Fruit fly (Drosophila melanogaster) whole organism, prepupa: ENCODE measurements around the gene yata.

ENCODE experiments used
- CG11902 ChIP-seq: fragments of 200-800 bp; sonication (Bioruptor generic); optimal IDR thresholded peaks from 3 replicates; lab custom pipeline; 2016; ENCODE audit warnings: missing biosample characterization, missing genetic modification characterization
- Eip75B ChIP-seq: fragments of 200-800 bp; sonication (Bioruptor generic); optimal IDR thresholded peaks from 3 replicates; lab custom pipeline; 2016; ENCODE audit warnings: missing biosample characterization, missing genetic modification characterization
- Eip93F ChIP-seq: fragments of 200-800 bp; sonication (Bioruptor generic); optimal IDR thresholded peaks from 2 replicates; lab custom pipeline; 2016; ENCODE audit warnings: missing biosample characterization, mild to moderate bottlenecking, missing genetic modification characterization
- Gug ChIP-seq: fragments of 200-800 bp; sonication (Bioruptor generic); IDR thresholded peaks from 2 replicates; pipeline ENCODE4 v1.3.6; 2022; ENCODE audit warnings: missing biosample characterization, missing genetic modification characterization
- OdsH ChIP-seq: fragments of 200-800 bp; sonication (Bioruptor generic); optimal IDR thresholded peaks from 3 replicates; lab custom pipeline; 2016; ENCODE audit warnings: missing biosample characterization, missing genetic modification characterization
- Sox102F ChIP-seq: fragments of 200-800 bp; sonication (Bioruptor generic); optimal IDR thresholded peaks from 2 replicates; lab custom pipeline; 2016; ENCODE audit warnings: missing biosample characterization, mild to moderate bottlenecking, missing genetic modification characterization
- dac ChIP-seq: fragments of 200-800 bp; sonication (Bioruptor generic); optimal IDR thresholded peaks from 2 replicates; lab custom pipeline; 2017; ENCODE audit warnings: missing biosample characterization, mild to moderate bottlenecking, missing genetic modification characterization
- fd59A ChIP-seq: fragments of 200-800 bp; sonication (Bioruptor generic); optimal IDR thresholded peaks from 2 replicates; lab custom pipeline; 2017; ENCODE audit warnings: missing biosample characterization, mild to moderate bottlenecking, missing genetic modification characterization, missing genetic modification reagents

dm6 chr3R:29778985-29779298 is 29.9 kb downstream of the yata start:
- TF ChIP-seq OdsH (GFP tag; lab: Kevin White, UChicago) (no peak), CG11902 (GFP tag; lab: Kevin White, UChicago) (no peak), dac (no peak), Eip93F (GFP tag; lab: Kevin White, UChicago) (no peak), fd59A (GFP tag; lab: Kevin White, UChicago) (no peak), Eip75B (GFP tag; lab: Kevin White, UChicago) (no peak), Gug (GFP tag; lab: Robert Waterston, UW) (no peak), Sox102F (no peak)
